Worm (Caenorhabditis elegans): ENCODE results near the gene let-23.

Gene let-23

ce11 chrII:9211684-9212083, 14.4 kb downstream of the let-23 start (continued):
- TF ChIP-seq C06A6.2 (GFP tag; conservative IDR thresholded peaks at IDR 0.05) (no peak), ztf-25 (GFP tag; IDR thresholded peaks at IDR 0.05) (0 out of 2 replicates have a peak, but pooled peaks have one; percentile 43), aptf-3 (GFP tag; IDR thresholded peaks at IDR 0.05) (no peak), bed-1 (GFP tag; IDR thresholded peaks at IDR 0.05) (no peak), gei-17 (GFP tag; optimal IDR thresholded peaks at IDR 0.05) (no peak), cebp-2 (GFP tag; IDR thresholded peaks at IDR 0.05) (no peak), cebp-1 (GFP tag; IDR thresholded peaks at IDR 0.05) (no peak), cebp-1 (tag; optimal IDR thresholded peaks at IDR 0.05) (no peak), snpc-1.3 (tag; optimal IDR thresholded peaks at IDR 0.05; ENCODE audit: insufficient read depth) (peak; percentile 82), nhr-27 (tag; optimal IDR thresholded peaks at IDR 0.05) (no peak), repo-1 (tag; optimal IDR thresholded peaks at IDR 0.05) (peak; percentile 57), rec-8 (tag; optimal IDR thresholded peaks at IDR 0.05) (no peak), F57C9.4 (tag; optimal IDR thresholded peaks at IDR 0.05) (no peak), egl-44 (GFP tag; IDR thresholded peaks at IDR 0.05) (no peak), nhr-120 (GFP tag; IDR thresholded peaks at IDR 0.05) (no peak), lir-1 (GFP tag; conservative IDR thresholded peaks at IDR 0.05) (no peak), rpc-1 (optimal IDR thresholded peaks at IDR 0.05) (peak; percentile 65), rpc-1 (tag; optimal IDR thresholded peaks at IDR 0.05) (peak; percentile 81), hlh-26 (GFP tag; conservative IDR thresholded peaks at IDR 0.05) (no peak), chd-7 (tag; optimal IDR thresholded peaks at IDR 0.05) (no peak), attf-5 (GFP tag; optimal IDR thresholded peaks at IDR 0.05) (no peak), D2030.7 (GFP tag; IDR thresholded peaks at IDR 0.05) (peak; percentile 79), sea-2 (GFP tag; IDR thresholded peaks at IDR 0.05) (no peak), efl-1 (GFP tag; optimal IDR thresholded peaks at IDR 0.05) (no peak), hrde-1 (tag; optimal IDR thresholded peaks at IDR 0.05; ENCODE audit: borderline replicate concordance) (peak; percentile 19), xnd-1 (tag; optimal IDR thresholded peaks at IDR 0.05) (peak; percentile 49), dox-1 (GFP tag; IDR thresholded peaks at IDR 0.05) (peak; percentile 79), C17E4.6 (GFP tag; IDR thresholded peaks at IDR 0.05) (no peak), T26A5.8 (tag; optimal IDR thresholded peaks at IDR 0.05) (peak; percentile 39), bed-2 (GFP tag; IDR thresholded peaks at IDR 0.05) (no peak), dpff-1 (tag; optimal IDR thresholded peaks at IDR 0.05) (no peak), ztf-28 (GFP tag; IDR thresholded peaks at IDR 0.05) (0 out of 2 replicates have a peak, but pooled peaks have one; percentile 12), ZK185.1 (tag; optimal IDR thresholded peaks at IDR 0.05; ENCODE audit: poor library complexity, severe bottlenecking) (peak; percentile 63), ceh-27 (GFP tag; optimal IDR thresholded peaks at IDR 0.05) (no peak), lag-1 (GFP tag; IDR thresholded peaks at IDR 0.05) (no peak), K11D2.4 (GFP tag; IDR thresholded peaks at IDR 0.05) (no peak), F55B11.4 (tag; optimal IDR thresholded peaks at IDR 0.05; ENCODE audit: borderline replicate concordance, insufficient read depth) (no peak), zim-3 (tag; optimal IDR thresholded peaks at IDR 0.05) (no peak), fkh-3 (tag; optimal IDR thresholded peaks at IDR 0.05) (no peak), Y53G8AR.9 (GFP tag; conservative IDR thresholded peaks at IDR 0.05) (no peak), ceh-40 (GFP tag; IDR thresholded peaks at IDR 0.05) (no peak), somi-1 (GFP tag; optimal IDR thresholded peaks at IDR 0.05) (no peak), F10E7.11 (tag; optimal IDR thresholded peaks at IDR 0.05) (no peak), atf-7 (tag; optimal IDR thresholded peaks at IDR 0.05) (no peak), B0261.1 (tag; optimal IDR thresholded peaks at IDR 0.05) (peak; percentile 82), rcor-1 (GFP tag; IDR thresholded peaks at IDR 0.05) (peak; percentile 59; the same call in 1 of the 2 replicates), lin-40 (tag; optimal IDR thresholded peaks at IDR 0.05) (no peak), lsl-1 (GFP tag; optimal IDR thresholded peaks at IDR 0.05) (peak; percentile 67), ztf-6 (GFP tag; IDR thresholded peaks at IDR 0.05) (no peak), madf-8 (GFP tag; conservative IDR thresholded peaks at IDR 0.05) (no peak; the same call in 1 of the 2 replicates)

Data from whole organism, young adult.